Worm (Caenorhabditis elegans): Measurements from ENCODE around the gene rbm-34.

ce11 chrIV:12051049-12051792 is 34.0 kb upstream of the rbm-34 start, which contains the start of the genes bre-5 and spt-5:
- TF ChIP-seq med-1 (GFP tag; optimal IDR thresholded peaks at IDR 0.05; ENCODE audit: insufficient read depth) (no peak), T22C8.4 (GFP tag; IDR thresholded peaks at IDR 0.05) (peak; percentile 53; the same call in 1 of the 2 replicates), ztf-23 (GFP tag; IDR thresholded peaks at IDR 0.05) (no peak)

All from whole organism, midembryonic.